Worm (Caenorhabditis elegans) whole organism, L4/young adult: ENCODE data around the gene R07B1.11.

Experiments
- W03F9.2 ChIP-seq: fragments of 150-350 bp; optimal IDR thresholded peaks from 2 replicates; lab custom pipeline; 2014; ENCODE audit warnings: missing biosample characterization, missing genetic modification characterization
- dao-5 ChIP-seq: sonication (generic microtip); optimal IDR thresholded peaks from 2 replicates; lab custom pipeline; 2016; ENCODE audit warnings: missing genotype, missing genetic modification characterization, moderate library complexity, missing compliant biosample characterization
- him-1 ChIP-seq: sonication (generic microtip); optimal IDR thresholded peaks from 2 replicates; lab custom pipeline; 2016; ENCODE audit warnings: missing genotype, missing genetic modification reagents, missing genetic modification characterization, missing compliant biosample characterization

R07B1.11 gene

DNA sequence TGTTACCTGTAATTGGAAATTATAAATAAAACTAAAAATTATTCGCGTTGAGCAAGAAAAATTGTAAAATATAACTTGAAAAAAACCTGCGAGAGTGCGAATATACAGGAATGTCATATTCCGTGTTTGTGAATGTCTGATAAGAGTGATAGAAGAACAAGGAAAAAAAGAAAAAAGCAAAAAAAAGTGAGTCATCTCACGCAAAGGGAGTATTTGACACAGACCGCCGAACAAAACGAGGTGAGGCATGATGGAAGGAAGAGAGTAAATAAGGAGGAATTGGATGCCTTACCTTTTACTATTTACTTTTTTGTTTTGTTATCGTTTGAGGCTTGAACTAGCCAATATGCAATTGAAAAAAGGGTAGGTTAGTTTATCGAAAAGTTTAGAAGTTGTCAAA, 35.6 kb downstream of the R07B1.11 start, which contains the start of gene F21G4.1:
Gene F21G4.1 (minus strand): TSS at position 6 of the 400 bp plus-strand sequence.
- no peak for TF ChIP-seq dao-5 (tag; lab: Kevin White, UChicago)
- no peak for TF ChIP-seq him-1 (tag; lab: Kevin White, UChicago)
- TF ChIP-seq W03F9.2 (tag; lab: Kevin White, UChicago) = no peak

- no peak for TF ChIP-seq dao-5 (tag; lab: Kevin White, UChicago)
- TF ChIP-seq him-1 (tag; lab: Kevin White, UChicago) = no peak
- TF ChIP-seq W03F9.2 (tag; lab: Kevin White, UChicago) = no peak
These were observed 36.4 kb downstream of the R07B1.11 start for ce11 chrX:9893069-9893468.

DNA sequence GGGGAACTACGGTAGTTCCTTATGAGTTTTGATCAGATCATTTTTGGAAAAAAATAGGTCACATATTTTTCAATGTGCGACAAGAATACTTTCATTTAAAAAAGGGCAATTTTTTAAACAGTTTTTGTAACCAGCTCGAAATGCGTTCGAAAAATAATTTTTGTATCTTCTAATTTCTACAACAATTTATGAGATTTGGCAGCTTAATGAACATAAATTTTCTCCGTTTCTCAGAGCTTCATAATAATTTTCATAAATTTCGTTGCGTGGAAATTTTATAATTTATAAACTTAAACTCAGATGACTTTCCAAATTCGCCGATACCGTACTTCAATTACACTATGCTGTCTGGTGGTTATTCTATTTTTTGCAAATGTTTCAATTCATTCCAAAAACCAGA, 38.1 kb downstream of the R07B1.11 start, which contains the start of gene F21G4.3:
Gene F21G4.3 (plus strand): TSS at position 301 of the 400 bp plus-strand sequence.
- TF ChIP-seq him-1 (tag; lab: Kevin White, UChicago) = no peak
- no peak for TF ChIP-seq dao-5 (tag; lab: Kevin White, UChicago)
- no peak for TF ChIP-seq W03F9.2 (tag; lab: Kevin White, UChicago)

- peak; percentile 42 for TF ChIP-seq W03F9.2 (tag; lab: Kevin White, UChicago)
- TF ChIP-seq him-1 (tag; lab: Kevin White, UChicago) = no peak
These were observed 42.9 kb downstream of the R07B1.11 start, which contains the start of gene phf-34 for ce11 chrX:9899426-9900131. phf-34 (minus strand) TSS chrX:9899476.

DNA sequence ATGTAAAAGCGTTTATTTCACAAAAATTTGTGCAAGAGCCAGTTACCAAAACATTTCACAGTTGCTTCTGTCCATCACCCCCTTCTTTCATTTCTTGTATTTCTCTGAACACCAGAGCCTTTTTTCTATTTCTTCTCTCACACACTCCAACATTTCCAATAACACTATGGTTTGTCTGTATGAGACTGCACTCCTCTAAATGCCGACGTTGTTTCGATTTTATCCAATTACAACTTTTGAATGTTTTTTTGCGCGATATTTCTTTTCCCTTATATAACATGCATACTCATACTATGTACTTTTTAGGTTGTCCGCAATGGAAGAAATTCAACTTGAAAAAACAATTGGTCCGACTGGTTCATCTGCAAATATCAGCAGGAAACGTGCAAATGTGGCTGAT, 49.1 kb downstream of the R07B1.11 start, which contains the start of gene F21G4.5:
Gene F21G4.5 (plus strand): TSS at position 301 of the 400 bp plus-strand sequence.
- TF ChIP-seq dao-5 (tag; lab: Kevin White, UChicago) = no peak
- no peak for TF ChIP-seq him-1 (tag; lab: Kevin White, UChicago)
- no peak for TF ChIP-seq W03F9.2 (tag; lab: Kevin White, UChicago)
